Worm (Caenorhabditis elegans) whole organism, L1 larva: Measurements from ENCODE around the gene F35E8.2.

Source experiments
- C04F5.9 ChIP-seq: sonication (generic microtip); optimal IDR thresholded peaks from 2 replicates; lab custom pipeline; 2016; ENCODE audit warnings: missing genetic modification characterization, missing compliant biosample characterization
- C16A3.4 ChIP-seq: fragments of 150-350 bp; optimal IDR thresholded peaks from 2 replicates; lab custom pipeline; 2014; ENCODE audit warnings: missing biosample characterization, missing genetic modification characterization
- C34B4.2 ChIP-seq: sonication (generic microtip); optimal IDR thresholded peaks from 2 replicates; lab custom pipeline; 2017; ENCODE audit warnings: mild to moderate bottlenecking, missing genetic modification characterization, missing compliant biosample characterization
- aha-1 ChIP-seq: fragments of 150-350 bp; optimal IDR thresholded peaks from 2 replicates; lab custom pipeline; 2014; ENCODE audit warnings: missing biosample characterization, missing genetic modification characterization
- alr-1 ChIP-seq: fragments of 200-800 bp; sonication (Bioruptor generic); optimal IDR thresholded peaks from 2 replicates; lab custom pipeline; 2018; ENCODE audit warnings: borderline replicate concordance, mild to moderate bottlenecking, missing genetic modification characterization, missing compliant biosample characterization
- ceh-82 ChIP-seq, 3 experiments: fragments of 150-350 bp in 1 of 3; sonication (generic microtip) in 2 of 3; optimal IDR thresholded peaks; 2 replicates each; lab custom pipeline; 2014 to 2017; ENCODE audit warnings: missing biosample characterization in 3 of 3, missing genetic modification characterization in 3 of 3
- dpl-1 ChIP-seq, 3 experiments: fragments of 150-350 bp in 2 of 3; sonication (generic microtip) in 1 of 3; optimal IDR thresholded peaks; 2 replicates each; lab custom pipeline; 2014 to 2017; ENCODE audit warnings: missing biosample characterization in 3 of 3, missing genetic modification characterization in 3 of 3, missing genetic modification reagents in 3 of 3
- dsc-1 ChIP-seq: sonication (generic microtip); optimal IDR thresholded peaks from 2 replicates; lab custom pipeline; 2016; ENCODE audit warnings: mild to moderate bottlenecking, missing genetic modification characterization, missing compliant biosample characterization
- efl-3 ChIP-seq: fragments of 200-800 bp; sonication (Bioruptor generic); optimal IDR thresholded peaks from 2 replicates; lab custom pipeline; 2018; ENCODE audit warnings: mild to moderate bottlenecking, missing genetic modification characterization, missing compliant biosample characterization
- egl-13 ChIP-seq: sonication (generic microtip); optimal IDR thresholded peaks from 2 replicates; lab custom pipeline; 2016; ENCODE audit warnings: missing genotype, missing genetic modification reagents, missing genetic modification characterization, missing compliant biosample characterization
- elt-2 ChIP-seq: sonication (generic microtip); optimal IDR thresholded peaks from 2 replicates; lab custom pipeline; 2016; ENCODE audit warnings: missing genetic modification characterization, mild to moderate bottlenecking, inconsistent platforms, missing compliant biosample characterization, missing genetic modification reagents
- elt-3 ChIP-seq, 6 experiments: fragments of 150-350 bp in 1 of 6; sonication (generic microtip); optimal IDR thresholded peaks; 2 replicates each; lab custom pipeline; 2017 to 2018; ENCODE audit warnings: missing biosample characterization in 6 of 6, missing genetic modification characterization in 6 of 6, inconsistent platforms in 1 of 6
- fkh-10 ChIP-seq: sonication (generic microtip); optimal IDR thresholded peaks from 2 replicates; lab custom pipeline; 2017; ENCODE audit warnings: missing biosample characterization, missing genetic modification reagents, missing genetic modification characterization
- fkh-8 ChIP-seq: sonication (generic microtip); optimal IDR thresholded peaks from 2 replicates; lab custom pipeline; 2016; ENCODE audit warnings: mild to moderate bottlenecking, missing genetic modification characterization, missing compliant biosample characterization
- grh-1 ChIP-seq: fragments of 200-800 bp; sonication (Bioruptor generic); IDR thresholded peaks from 2 replicates; pipeline ENCODE4 v1.3.6; 2022; ENCODE audit warnings: missing genetic modification reagents, missing genetic modification characterization, missing compliant biosample characterization
- hlh-17 ChIP-seq: fragments of 200-800 bp; sonication (Bioruptor generic); optimal IDR thresholded peaks from 2 replicates; lab custom pipeline; 2018; ENCODE audit warnings: missing genetic modification characterization, mild to moderate bottlenecking, missing compliant biosample characterization, moderate library complexity, borderline replicate concordance
- hlh-4 ChIP-seq: sonication (generic microtip); optimal IDR thresholded peaks from 2 replicates; lab custom pipeline; 2016; ENCODE audit warnings: mild to moderate bottlenecking, missing genetic modification characterization, missing compliant biosample characterization
- hpl-2 ChIP-seq: fragments of 150-350 bp; optimal IDR thresholded peaks from 2 replicates; lab custom pipeline; 2014; ENCODE audit warnings: missing biosample characterization, missing genetic modification reagents, missing genetic modification characterization
- irx-1 ChIP-seq: sonication (generic microtip); optimal IDR thresholded peaks from 2 replicates; lab custom pipeline; 2016; ENCODE audit warnings: missing genetic modification characterization, missing compliant biosample characterization
- isw-1 ChIP-seq: fragments of 200-800 bp; sonication (Bioruptor generic); IDR thresholded peaks from 2 replicates; pipeline ENCODE4 v1.3.6; 2022; ENCODE audit warnings: missing genetic modification characterization, missing compliant biosample characterization
- jun-1 ChIP-seq: fragments of 150-350 bp; optimal IDR thresholded peaks from 2 replicates; lab custom pipeline; 2014; ENCODE audit warnings: missing biosample characterization, missing genetic modification reagents, missing genetic modification characterization
- lin-14 ChIP-seq: fragments of 200-800 bp; sonication (Bioruptor generic); optimal IDR thresholded peaks from 2 replicates; lab custom pipeline; 2018; ENCODE audit warnings: mild to moderate bottlenecking, missing genetic modification characterization, moderate library complexity, missing compliant biosample characterization
- lin-35 ChIP-seq, 2 experiments: fragments of 150-350 bp; optimal IDR thresholded peaks; 2 replicates each; lab custom pipeline; 2014; ENCODE audit warnings: missing biosample characterization in 2 of 2, missing genetic modification characterization in 2 of 2, missing genetic modification reagents in 2 of 2
- lin-39 ChIP-seq: fragments of 150-350 bp; optimal IDR thresholded peaks from 2 replicates; lab custom pipeline; 2014; ENCODE audit warnings: missing biosample characterization, missing genetic modification reagents, missing genetic modification characterization
- lir-3 ChIP-seq: sonication (generic microtip); optimal IDR thresholded peaks from 2 replicates; lab custom pipeline; 2016; ENCODE audit warnings: mild to moderate bottlenecking, missing genetic modification characterization, moderate library complexity, missing compliant biosample characterization; ENCODE audit not compliant: poor library complexity
- mab-9 ChIP-seq: fragments of 200-800 bp; sonication (Bioruptor generic); IDR thresholded peaks from 2 replicates; pipeline ENCODE4 v1.3.6; 2022; ENCODE audit warnings: missing genetic modification reagents, missing genetic modification characterization, missing compliant biosample characterization
- mef-2 ChIP-seq: fragments of 150-350 bp; optimal IDR thresholded peaks from 2 replicates; lab custom pipeline; 2014; ENCODE audit warnings: missing biosample characterization, missing genetic modification characterization
- mep-1 ChIP-seq: fragments of 150-350 bp; optimal IDR thresholded peaks from 2 replicates; lab custom pipeline; 2014; ENCODE audit warnings: missing biosample characterization, missing genetic modification characterization
- nhr-12 ChIP-seq: sonication (generic microtip); optimal IDR thresholded peaks from 2 replicates; lab custom pipeline; 2017; ENCODE audit warnings: missing biosample characterization, missing genetic modification characterization
- nhr-237 ChIP-seq: fragments of 150-350 bp; optimal IDR thresholded peaks from 2 replicates; lab custom pipeline; 2014; ENCODE audit warnings: missing biosample characterization, missing genetic modification characterization
- nhr-28 ChIP-seq: fragments of 150-350 bp; optimal IDR thresholded peaks from 2 replicates; lab custom pipeline; 2014; ENCODE audit warnings: missing biosample characterization, missing genetic modification characterization
- nhr-47 ChIP-seq: sonication (generic microtip); optimal IDR thresholded peaks from 2 replicates; lab custom pipeline; 2016; ENCODE audit warnings: mild to moderate bottlenecking, missing genetic modification characterization, moderate library complexity, missing compliant biosample characterization
- nhr-71 ChIP-seq: sonication (generic microtip); optimal IDR thresholded peaks from 2 replicates; lab custom pipeline; 2016; ENCODE audit warnings: mild to moderate bottlenecking, missing genetic modification characterization, moderate library complexity, missing compliant biosample characterization
- nhr-76 ChIP-seq: sonication (generic microtip); optimal IDR thresholded peaks from 2 replicates; lab custom pipeline; 2017; ENCODE audit warnings: missing biosample characterization, missing genetic modification characterization
- nhr-84 ChIP-seq: sonication (generic microtip); optimal IDR thresholded peaks from 2 replicates; lab custom pipeline; 2017; ENCODE audit warnings: missing biosample characterization, missing genetic modification characterization
- nhr-85 ChIP-seq: sonication (generic microtip); peaks from one replicate; lab custom pipeline; 2016; ENCODE audit warnings: missing genetic modification characterization, inconsistent platforms, missing compliant biosample characterization
- pag-3 ChIP-seq: sonication (generic microtip); optimal IDR thresholded peaks from 2 replicates; lab custom pipeline; 2017; ENCODE audit warnings: missing genetic modification characterization, mild to moderate bottlenecking, missing compliant biosample characterization, antibody characterized with exemption, borderline replicate concordance; ENCODE audit not compliant: insufficient read depth
- skn-1 ChIP-seq: fragments of 150-350 bp; optimal IDR thresholded peaks from 2 replicates; lab custom pipeline; 2014; ENCODE audit warnings: missing biosample characterization, missing genetic modification characterization
- snpc-4 ChIP-seq: fragments of 150-350 bp; optimal IDR thresholded peaks from 2 replicates; lab custom pipeline; 2014; ENCODE audit warnings: missing biosample characterization, missing genetic modification characterization
- sox-4 ChIP-seq: sonication (generic microtip); optimal IDR thresholded peaks from 2 replicates; lab custom pipeline; 2016; ENCODE audit warnings: missing genetic modification characterization, missing compliant biosample characterization
- tbx-2 ChIP-seq: sonication (generic microtip); optimal IDR thresholded peaks from 2 replicates; lab custom pipeline; 2016; ENCODE audit warnings: missing genetic modification characterization, missing compliant biosample characterization
- unc-86 ChIP-seq: sonication (generic microtip); optimal IDR thresholded peaks from 2 replicates; lab custom pipeline; 2016; ENCODE audit warnings: missing genetic modification characterization, missing compliant biosample characterization
- unc-98 ChIP-seq: fragments of 200-800 bp; sonication (Bioruptor generic); IDR thresholded peaks from 2 replicates; pipeline ENCODE4 v1.3.6; 2022; ENCODE audit warnings: missing genetic modification characterization, missing compliant biosample characterization
- xbp-1 ChIP-seq: sonication (generic microtip); optimal IDR thresholded peaks from 2 replicates; lab custom pipeline; 2016; ENCODE audit warnings: missing genetic modification characterization, missing compliant biosample characterization
- ztf-4 ChIP-seq: fragments of 150-350 bp; optimal IDR thresholded peaks from 2 replicates; lab custom pipeline; 2014; ENCODE audit warnings: missing biosample characterization, missing genetic modification characterization

The F35E8.2 gene

DNA sequence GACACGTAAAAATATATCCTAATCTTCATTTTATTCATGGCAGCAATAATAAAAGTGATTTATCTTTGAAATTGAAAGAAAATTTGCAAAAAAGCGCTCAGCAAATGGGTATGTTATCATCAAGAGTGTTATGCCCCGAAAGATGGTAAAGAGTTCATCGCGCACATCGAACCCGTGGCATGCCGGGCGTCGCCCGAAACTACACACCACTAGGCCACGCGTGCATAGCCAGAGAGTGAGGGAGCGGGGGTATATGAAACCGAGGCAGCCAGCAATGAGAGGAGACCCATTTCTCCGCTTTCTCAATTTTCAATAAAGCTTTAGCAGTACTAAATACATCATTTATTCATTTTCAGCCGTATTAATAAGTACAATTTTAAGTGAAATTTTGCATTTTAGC lies 31.7 kb upstream of the F35E8.2 start (continued):
- TF ChIP-seq grh-1, result peak; percentile 25; the same call in 1 of the 2 replicates
- TF ChIP-seq C34B4.2 (tag; lab: Kevin White, UChicago), result no peak
- TF ChIP-seq nhr-12 (tag; lab: Kevin White, UChicago), result peak; percentile 12
- peak; percentile 38 to 64 (median 51) for TF ChIP-seq dpl-1 (GFP tag; optimal IDR thresholded peaks at IDR 0.05; lab: Kevin White, UChicago)
- no peak for TF ChIP-seq pag-3
- TF ChIP-seq efl-3 (GFP tag; lab: Kevin White, UChicago), result no peak
- no peak for TF ChIP-seq mef-2 (tag; lab: Kevin White, UChicago)
- TF ChIP-seq hlh-4 (tag; lab: Kevin White, UChicago), result no peak
- TF ChIP-seq nhr-76 (tag; lab: Kevin White, UChicago), result no peak
- TF ChIP-seq mab-9 (GFP tag; lab: Robert Waterston, UW), result peak; percentile 42; the same call in 1 of the 2 replicates
- TF ChIP-seq nhr-28 (tag; lab: Kevin White, UChicago), result no peak
- peak; percentile 52 for TF ChIP-seq egl-13
- peak; percentile 61 for TF ChIP-seq mep-1
- peak; percentile 76 for TF ChIP-seq nhr-71 (tag; lab: Kevin White, UChicago)
- TF ChIP-seq nhr-237 (tag; lab: Kevin White, UChicago), result no peak
- TF ChIP-seq ceh-82 (tag; optimal IDR thresholded peaks at IDR 0.05; lab: Kevin White, UChicago), result peak; percentile 22 to 85 (median 71)
- no peak for TF ChIP-seq alr-1
- TF ChIP-seq ztf-4 (tag; lab: Kevin White, UChicago), result peak; percentile 8
- TF ChIP-seq dsc-1 (tag; lab: Kevin White, UChicago), result peak; percentile 71
- peak; percentile 13 for TF ChIP-seq hpl-2
- no peak for TF ChIP-seq hlh-17 (GFP tag; lab: Kevin White, UChicago)
- TF ChIP-seq nhr-84 (tag; lab: Kevin White, UChicago), result no peak
- TF ChIP-seq xbp-1 (tag; lab: Kevin White, UChicago), result peak; percentile 64
- peak; percentile 56 for TF ChIP-seq tbx-2 (tag; lab: Kevin White, UChicago)
- TF ChIP-seq C16A3.4 (tag; lab: Kevin White, UChicago), result peak; percentile 78
- TF ChIP-seq elt-3 (tag; optimal IDR thresholded peaks at IDR 0.05; lab: Kevin White, UChicago), result peak in 1 of 6 experiments; percentile 29
- TF ChIP-seq aha-1 (tag; lab: Kevin White, UChicago), result no peak
- peak; percentile 41 for TF ChIP-seq irx-1
- TF ChIP-seq fkh-8, result peak; percentile 86
- TF ChIP-seq sox-4 (tag; lab: Kevin White, UChicago), result peak; percentile 24
- TF ChIP-seq jun-1 (tag; lab: Kevin White, UChicago), result no peak
- TF ChIP-seq lin-35 (GFP tag; optimal IDR thresholded peaks at IDR 0.05; lab: Kevin White, UChicago), result peak; percentile 52 to 82
- TF ChIP-seq nhr-85 (tag; lab: Kevin White, UChicago), result peak; percentile 79
- no peak for TF ChIP-seq C04F5.9 (tag; lab: Kevin White, UChicago)
- TF ChIP-seq elt-2 (tag; lab: Kevin White, UChicago), result peak; percentile 59
- no peak for TF ChIP-seq lin-14 (GFP tag; lab: Kevin White, UChicago)
- peak; percentile 38 for TF ChIP-seq isw-1 (GFP tag; lab: Robert Waterston, UW)
- peak; percentile 34 for TF ChIP-seq fkh-10 (GFP tag; lab: Kevin White, UChicago)
- TF ChIP-seq skn-1 (tag; lab: Kevin White, UChicago), result peak; percentile 84
- peak; percentile 8 for TF ChIP-seq lir-3 (tag; lab: Kevin White, UChicago)
- TF ChIP-seq snpc-4 (tag; lab: Kevin White, UChicago), result peak; percentile 66
- TF ChIP-seq unc-98 (GFP tag; lab: Robert Waterston, UW), result no peak
- no peak for TF ChIP-seq lin-39
- peak; percentile 81 for TF ChIP-seq nhr-47 (tag; lab: Kevin White, UChicago)
- TF ChIP-seq unc-86 (tag; lab: Kevin White, UChicago), result peak; percentile 52
